Worm (Caenorhabditis elegans): ENCODE results near the gene mdf-2.
A peak's percentile ranks its signal among the peaks of the same experiment; 100 is the strongest.

Gene mdf-2

ce11 chrIV:2630145-2630544 is 10.8 kb downstream of the mdf-2 start:
- TF ChIP-seq unc-62 (GFP tag; optimal IDR thresholded peaks at IDR 0.05): no peak

ce11 chrIV:2628171-2628570 is 12.8 kb downstream of the mdf-2 start, which contains the start of gene ngn-1:
ngn-1 (minus strand) TSS chrIV:2628271.
- TF ChIP-seq lin-15B (tag; optimal IDR thresholded peaks at IDR 0.05) (no peak), ceh-16 (tag; optimal IDR thresholded peaks at IDR 0.05) (no peak), mdl-1 (tag; optimal IDR thresholded peaks at IDR 0.05) (no peak), nhr-67 (tag; optimal IDR thresholded peaks at IDR 0.05) (no peak), mml-1 (tag; optimal IDR thresholded peaks at IDR 0.05) (no peak), ceh-9 (tag; optimal IDR thresholded peaks at IDR 0.05) (no peak), ceh-82 (tag; optimal IDR thresholded peaks at IDR 0.05) (no peak), snpc-4 (tag; optimal IDR thresholded peaks at IDR 0.05) (no peak), nhr-76 (tag; optimal IDR thresholded peaks at IDR 0.05) (no peak), elt-1 (tag; optimal IDR thresholded peaks at IDR 0.05) (no peak)

- no peak for TF ChIP-seq nhr-77 (tag; optimal IDR thresholded peaks at IDR 0.05)
- TF ChIP-seq pqm-1 (tag; optimal IDR thresholded peaks at IDR 0.05): peak; percentile 96
- TF ChIP-seq nfya-1 (tag; optimal IDR thresholded peaks at IDR 0.05; ENCODE audit: insufficient read depth): peak; percentile 6
- no peak for TF ChIP-seq nhr-25 (tag; optimal IDR thresholded peaks at IDR 0.05)
- TF ChIP-seq elt-2 (tag; optimal IDR thresholded peaks at IDR 0.05): peak; percentile 98
Measured at ce11 chrIV:2618611-2619010, 22.3 kb downstream of the mdf-2 start, which contains the start of gene smf-3. smf-3 (plus strand) TSS chrIV:2618869.

- TF ChIP-seq ceh-16 (tag; optimal IDR thresholded peaks at IDR 0.05) (no peak), nhr-23 (tag; optimal IDR thresholded peaks at IDR 0.05) (no peak), ceh-28 (tag; optimal IDR thresholded peaks at IDR 0.05) (peak; percentile 78)
Measured at ce11 chrIV:2616853-2617252, 24.1 kb downstream of the mdf-2 start.

- no peak for TF ChIP-seq aly-2 (tag; optimal IDR thresholded peaks at IDR 0.05)
- TF ChIP-seq elt-2 (tag; optimal IDR thresholded peaks at IDR 0.05): peak; percentile 63
- no peak for TF ChIP-seq fos-1 (tag; optimal IDR thresholded peaks at IDR 0.05)
- no peak for TF ChIP-seq elt-3 (tag; optimal IDR thresholded peaks at IDR 0.05)
- peak; percentile 62 for TF ChIP-seq pqm-1 (tag; optimal IDR thresholded peaks at IDR 0.05)
- TF ChIP-seq nhr-237 (tag; optimal IDR thresholded peaks at IDR 0.05): no peak
- no peak for TF ChIP-seq ceh-82 (tag; optimal IDR thresholded peaks at IDR 0.05)
Measured at ce11 chrIV:2613754-2614244, 27.1 kb downstream of the mdf-2 start, which contains the start of gene daao-1. daao-1 (plus strand) TSS chrIV:2614194.

- peak; percentile 45 for TF ChIP-seq lin-15B (tag; optimal IDR thresholded peaks at IDR 0.05)
- TF ChIP-seq elt-3 (tag; optimal IDR thresholded peaks at IDR 0.05): no peak
Measured at ce11 chrIV:2613011-2613503, 27.9 kb downstream of the mdf-2 start, which contains the start of gene Y69A2AR.28. Y69A2AR.28 (minus strand) TSS chrIV:2613061.

- TF ChIP-seq sea-2 (GFP tag; optimal IDR thresholded peaks at IDR 0.05): no peak
- no peak for TF ChIP-seq zag-1 (tag; optimal IDR thresholded peaks at IDR 0.05)
- TF ChIP-seq elt-2 (tag; optimal IDR thresholded peaks at IDR 0.05): no peak
- no peak for TF ChIP-seq nhr-11 (tag; optimal IDR thresholded peaks at IDR 0.05)
- no peak for TF ChIP-seq unc-62 (GFP tag; optimal IDR thresholded peaks at IDR 0.05)
- no peak for TF ChIP-seq daf-12 (tag; optimal IDR thresholded peaks at IDR 0.05)
- TF ChIP-seq nhr-76 (tag; optimal IDR thresholded peaks at IDR 0.05): no peak
- no peak for TF ChIP-seq eor-1 (tag; optimal IDR thresholded peaks at IDR 0.05)
- TF ChIP-seq fkh-2 (tag; optimal IDR thresholded peaks at IDR 0.05): no peak
- no peak for TF ChIP-seq nhr-237 (tag; optimal IDR thresholded peaks at IDR 0.05)
- TF ChIP-seq jun-1 (tag; optimal IDR thresholded peaks at IDR 0.05): no peak
- TF ChIP-seq nhr-77 (tag; optimal IDR thresholded peaks at IDR 0.05): no peak
- TF ChIP-seq nhr-43 (tag; optimal IDR thresholded peaks at IDR 0.05; ENCODE audit: poor library complexity, severe bottlenecking): no peak
- TF ChIP-seq elt-3 (tag; optimal IDR thresholded peaks at IDR 0.05): no peak
Measured at ce11 chrIV:2610974-2611373, 30.0 kb downstream of the mdf-2 start.
